Worm (Caenorhabditis elegans) whole organism, mixed stage, embryonic: Measurements from ENCODE around the gene C18D11.6.

ENCODE experiments used
- bed-3 ChIP-seq: fragments of 200-800 bp; sonication (Bioruptor generic); optimal IDR thresholded peaks from 3 replicates; lab custom pipeline; 2018; ENCODE audit warnings: mild to moderate bottlenecking, missing genetic modification characterization, moderate library complexity, missing compliant biosample characterization
- blmp-1 ChIP-seq: fragments of 150-350 bp; optimal IDR thresholded peaks from 2 replicates; lab custom pipeline; 2014; ENCODE audit warnings: missing biosample characterization, missing genetic modification characterization
- ceh-39 ChIP-seq: fragments of 150-350 bp; optimal IDR thresholded peaks from 2 replicates; lab custom pipeline; 2014; ENCODE audit warnings: missing biosample characterization, missing genetic modification characterization
- drap-1 ChIP-seq: fragments of 200-800 bp; sonication (Bioruptor generic); optimal IDR thresholded peaks from 3 replicates; lab custom pipeline; 2018; ENCODE audit warnings: mild to moderate bottlenecking, missing genetic modification characterization, missing compliant biosample characterization
- lsy-2 ChIP-seq: fragments of 150-350 bp; optimal IDR thresholded peaks from 2 replicates; lab custom pipeline; 2014; ENCODE audit warnings: missing biosample characterization, missing genetic modification characterization
- nhr-28 ChIP-seq: fragments of 150-350 bp; optimal IDR thresholded peaks from 2 replicates; lab custom pipeline; 2014; ENCODE audit warnings: missing biosample characterization, missing genetic modification characterization
- pha-4 ChIP-seq: fragments of 150-350 bp; optimal IDR thresholded peaks from 2 replicates; lab custom pipeline; 2018; ENCODE audit warnings: missing biosample characterization, missing genetic modification reagents, missing genetic modification characterization
- sptf-1 ChIP-seq: sonication (generic microtip); optimal IDR thresholded peaks from 2 replicates; lab custom pipeline; 2017; ENCODE audit warnings: mild to moderate bottlenecking, missing genetic modification characterization, moderate library complexity, missing compliant biosample characterization
- unc-120 ChIP-seq: sonication (generic microtip); optimal IDR thresholded peaks from 2 replicates; lab custom pipeline; 2017; ENCODE audit warnings: missing genetic modification characterization, missing compliant biosample characterization; ENCODE audit not compliant: poor library complexity, severe bottlenecking
- unc-62 ChIP-seq: fragments of 150-350 bp; optimal IDR thresholded peaks from 2 replicates; lab custom pipeline; 2014; ENCODE audit warnings: missing biosample characterization, missing genetic modification reagents, missing genetic modification characterization
- ztf-11 ChIP-seq: fragments of 150-350 bp; optimal IDR thresholded peaks from 2 replicates; lab custom pipeline; 2014; ENCODE audit warnings: missing biosample characterization, missing genetic modification characterization

- TF ChIP-seq ztf-11 (tag; lab: Kevin White, UChicago) (no peak), blmp-1 (tag; lab: Kevin White, UChicago) (no peak), lsy-2 (tag; lab: Kevin White, UChicago) (peak; percentile 95), unc-120 (peak; percentile 63), bed-3 (GFP tag; lab: Kevin White, UChicago) (no peak), nhr-28 (tag; lab: Kevin White, UChicago) (no peak), drap-1 (GFP tag; lab: Kevin White, UChicago) (no peak), unc-62 (peak; percentile 11), sptf-1 (peak; percentile 21), pha-4 (tag; lab: Kevin White, UChicago) (peak; percentile 78), ceh-39 (tag; lab: Kevin White, UChicago) (peak; percentile 1)
Observed at ce11 chrIII:11823260-11823659, 12.9 kb downstream of the C18D11.6 start, which contains the start of gene C18D11.3.
